Fruit fly (Drosophila melanogaster) whole organism, embryonic: ENCODE measurements around the gene CG13893.
A peak's percentile ranks its signal among the peaks of the same experiment; 100 is the strongest.

Experiments used
- Aef1 ChIP-seq: fragments of 200-800 bp; sonication (Bioruptor generic); IDR thresholded peaks from 3 replicates; pipeline ENCODE4 v1.3.6; 2022; ENCODE audit warnings: missing biosample characterization, missing genetic modification characterization
- Atf-2 ChIP-seq: fragments of 200-800 bp; sonication (Bioruptor generic); optimal IDR thresholded peaks from 2 replicates; lab custom pipeline; 2016; ENCODE audit warnings: missing biosample characterization, missing genetic modification characterization
- Bgb ChIP-seq: fragments of 200-800 bp; sonication (Bioruptor generic); IDR thresholded peaks from 2 replicates; pipeline ENCODE4 v1.3.6; 2022; ENCODE audit warnings: missing biosample characterization, missing genetic modification characterization; ENCODE audit not compliant: partially characterized antibody
- CG10147 ChIP-seq: fragments of 200-800 bp; sonication (Bioruptor generic); optimal IDR thresholded peaks from 2 replicates; lab custom pipeline; 2019; ENCODE audit warnings: missing biosample characterization, mild to moderate bottlenecking, missing genetic modification characterization, moderate library complexity
- CG10431 ChIP-seq: fragments of 200-800 bp; sonication (Bioruptor generic); optimal IDR thresholded peaks from 3 replicates; lab custom pipeline; 2018; ENCODE audit warnings: missing biosample characterization, mild to moderate bottlenecking, missing genetic modification characterization
- CG11398 ChIP-seq: fragments of 200-800 bp; sonication (Bioruptor generic); optimal IDR thresholded peaks from 2 replicates; lab custom pipeline; 2016; ENCODE audit warnings: missing biosample characterization, missing genetic modification characterization
- CG11504 ChIP-seq: fragments of 200-800 bp; sonication (Bioruptor generic); optimal IDR thresholded peaks from 3 replicates; lab custom pipeline; 2019; ENCODE audit warnings: missing biosample characterization, mild to moderate bottlenecking, missing genetic modification characterization, moderate library complexity
- CG11723 ChIP-seq: fragments of 200-800 bp; sonication (Bioruptor generic); optimal IDR thresholded peaks from 2 replicates; lab custom pipeline; 2017; ENCODE audit warnings: missing biosample characterization, mild to moderate bottlenecking, missing genetic modification characterization
- CG12071 ChIP-seq: fragments of 200-800 bp; sonication (Bioruptor generic); optimal IDR thresholded peaks from 3 replicates; lab custom pipeline; 2018; ENCODE audit warnings: missing biosample characterization, mild to moderate bottlenecking, missing genetic modification characterization
- CG12236 ChIP-seq: fragments of 200-800 bp; sonication (Bioruptor generic); optimal IDR thresholded peaks from 2 replicates; lab custom pipeline; 2016; ENCODE audit warnings: missing biosample characterization, missing genetic modification characterization
- CG13287 ChIP-seq: fragments of 200-800 bp; sonication (Bioruptor generic); IDR thresholded peaks from 2 replicates; pipeline ENCODE4 v1.3.6; 2022; ENCODE audit warnings: missing biosample characterization, missing genetic modification characterization; ENCODE audit not compliant: partially characterized antibody
- CG1529 ChIP-seq: fragments of 200-800 bp; sonication (Bioruptor generic); optimal IDR thresholded peaks from 3 replicates; lab custom pipeline; 2018; ENCODE audit warnings: missing biosample characterization, missing genetic modification characterization
- CG17912 ChIP-seq: fragments of 200-800 bp; sonication (Bioruptor generic); optimal IDR thresholded peaks from 2 replicates; lab custom pipeline; 2018; ENCODE audit warnings: missing biosample characterization, mild to moderate bottlenecking, missing genetic modification characterization
- CG2129 ChIP-seq: fragments of 200-800 bp; sonication (Bioruptor generic); IDR thresholded peaks from 2 replicates; pipeline ENCODE4 v1.3.6; 2022; ENCODE audit warnings: missing biosample characterization, missing genetic modification characterization; ENCODE audit not compliant: partially characterized antibody
- CG30403 ChIP-seq: fragments of 200-800 bp; sonication (Bioruptor generic); optimal IDR thresholded peaks from 3 replicates; lab custom pipeline; 2016; ENCODE audit warnings: missing biosample characterization, missing genetic modification characterization
- CG31224 ChIP-seq: fragments of 200-800 bp; sonication (Bioruptor generic); IDR thresholded peaks from 2 replicates; pipeline ENCODE4 v1.3.6; 2022; ENCODE audit warnings: missing biosample characterization, missing genetic modification characterization
- CG3838 ChIP-seq: fragments of 200-800 bp; sonication (Bioruptor generic); optimal IDR thresholded peaks from 3 replicates; lab custom pipeline; 2016; ENCODE audit warnings: missing biosample characterization, missing genetic modification characterization
- CG42726 ChIP-seq: fragments of 200-800 bp; sonication (Bioruptor generic); IDR thresholded peaks from 2 replicates; pipeline ENCODE4 v1.3.6; 2022; ENCODE audit warnings: missing biosample characterization, missing genetic modification characterization; ENCODE audit not compliant: partially characterized antibody
- CG4360 ChIP-seq: fragments of 200-800 bp; sonication (Bioruptor generic); IDR thresholded peaks from 2 replicates; pipeline ENCODE4 v1.3.6; 2022; ENCODE audit warnings: missing biosample characterization, missing genetic modification characterization
- CG4707 ChIP-seq: fragments of 200-800 bp; sonication (Bioruptor generic); optimal IDR thresholded peaks from 2 replicates; lab custom pipeline; 2018; ENCODE audit warnings: missing biosample characterization, mild to moderate bottlenecking, missing genetic modification characterization, moderate library complexity
- CG6791 ChIP-seq: fragments of 200-800 bp; sonication (Bioruptor generic); IDR thresholded peaks from 3 replicates; pipeline ENCODE4 v1.3.6; 2022; ENCODE audit warnings: missing biosample characterization, missing genetic modification characterization; ENCODE audit not compliant: partially characterized antibody
- Hey ChIP-seq: fragments of 200-800 bp; sonication (Bioruptor generic); optimal IDR thresholded peaks from 3 replicates; lab custom pipeline; 2018; ENCODE audit warnings: missing biosample characterization, mild to moderate bottlenecking, missing genetic modification characterization
- Hr51 ChIP-seq, 2 experiments: fragments of 200-800 bp; sonication (Bioruptor generic); optimal IDR thresholded peaks; 2 replicates in 1 of 2; 3 replicates in 1 of 2; lab custom pipeline; 2016 to 2018; ENCODE audit warnings: missing biosample characterization in 2 of 2, missing genetic modification characterization in 2 of 2, mild to moderate bottlenecking in 1 of 2, moderate library complexity in 1 of 2
- Lim3 ChIP-seq: fragments of 200-800 bp; sonication (Bioruptor generic); IDR thresholded peaks from 2 replicates; pipeline ENCODE4 v1.3.6; 2022; ENCODE audit warnings: missing biosample characterization, missing genetic modification characterization
- Med ChIP-seq: fragments of 200-800 bp; sonication (Bioruptor generic); peaks from one replicate; lab custom pipeline; 2016; ENCODE audit warnings: missing biosample characterization, missing genetic modification characterization, mild to moderate bottlenecking, inconsistent platforms, moderate library complexity
- Tbp ChIP-seq: fragments of >200 bp; optimal IDR thresholded peaks from 2 replicates; lab custom pipeline; 2018; ENCODE audit warnings: missing biosample characterization, missing genetic modification characterization
- YL-1 ChIP-seq: fragments of 200-800 bp; sonication (Bioruptor generic); optimal IDR thresholded peaks from 3 replicates; lab custom pipeline; 2017; ENCODE audit warnings: missing biosample characterization, mild to moderate bottlenecking, missing genetic modification characterization
- ap ChIP-seq: fragments of 200-800 bp; sonication (Bioruptor generic); IDR thresholded peaks from 2 replicates; pipeline ENCODE4 v1.3.6; 2022; ENCODE audit warnings: missing biosample characterization, missing genetic modification characterization
- ara ChIP-seq: fragments of 200-800 bp; sonication (Bioruptor generic); IDR thresholded peaks from 2 replicates; pipeline ENCODE4 v1.3.6; 2022; ENCODE audit warnings: missing biosample characterization, missing genetic modification characterization
- bsh ChIP-seq, 2 experiments: fragments of 200-800 bp; sonication (Bioruptor generic); optimal IDR thresholded peaks; 2 replicates each; lab custom pipeline; 2017 to 2018; ENCODE audit warnings: mild to moderate bottlenecking in 2 of 2, missing biosample characterization in 2 of 2, missing genetic modification characterization in 2 of 2, moderate library complexity in 1 of 2
- ci ChIP-seq: fragments of 200-800 bp; sonication (Bioruptor generic); IDR thresholded peaks from 3 replicates; pipeline ENCODE4 v1.3.6; 2022; ENCODE audit warnings: missing biosample characterization, missing genetic modification characterization
- da ChIP-seq: fragments of 200-800 bp; sonication (Bioruptor generic); optimal IDR thresholded peaks from 2 replicates; lab custom pipeline; 2016; ENCODE audit warnings: missing biosample characterization, missing genetic modification characterization
- esg ChIP-seq: fragments of 200-800 bp; sonication (Bioruptor generic); conservative IDR thresholded peaks from 2 replicates; pipeline ENCODE4 v1.3.6; 2022; ENCODE audit warnings: missing biosample characterization, missing genetic modification characterization
- eve ChIP-seq, 2 experiments: fragments of >200 bp; optimal IDR thresholded peaks; 2 replicates each; lab custom pipeline; 2017; ENCODE audit warnings: missing biosample characterization in 2 of 2, missing genetic modification characterization in 2 of 2
- eyg ChIP-seq: fragments of 200-800 bp; sonication (Bioruptor generic); optimal IDR thresholded peaks from 3 replicates; lab custom pipeline; 2016; ENCODE audit warnings: missing biosample characterization, missing genetic modification characterization
- gsb ChIP-seq: fragments of 200-800 bp; sonication (Bioruptor generic); IDR thresholded peaks from 2 replicates; pipeline ENCODE4 v1.3.6; 2022; ENCODE audit warnings: missing biosample characterization, missing genetic modification characterization
- jigr1 ChIP-seq: fragments of 200-800 bp; sonication (Bioruptor generic); IDR thresholded peaks from 3 replicates; pipeline ENCODE4 v1.3.6; 2022; ENCODE audit warnings: missing biosample characterization, missing genetic modification characterization
- lmd ChIP-seq: fragments of 200-800 bp; sonication (Bioruptor generic); IDR thresholded peaks from 2 replicates; pipeline ENCODE4 v1.3.6; 2022; ENCODE audit warnings: missing biosample characterization, missing genetic modification characterization
- lola ChIP-seq, 3 experiments: fragments of >200 bp in 2 of 3; fragments of 200-800 bp in 1 of 3; sonication (Bioruptor generic) in 1 of 3; optimal IDR thresholded peaks; 2 replicates each; lab custom pipeline; 2017 to 2019; ENCODE audit warnings: missing biosample characterization in 3 of 3, missing genetic modification characterization in 3 of 3, mild to moderate bottlenecking in 1 of 3, moderate library complexity in 1 of 3
- otp ChIP-seq: fragments of 200-800 bp; sonication (Bioruptor generic); IDR thresholded peaks from 3 replicates; pipeline ENCODE4, ENCODE4 v1.3.6; 2022; ENCODE audit warnings: missing biosample characterization, missing genetic modification characterization
- pho ChIP-seq: fragments of 200-800 bp; sonication (Bioruptor generic); optimal IDR thresholded peaks from 2 replicates; lab custom pipeline; 2016; ENCODE audit warnings: missing biosample characterization, missing genetic modification characterization
- pnt ChIP-seq: fragments of 200-800 bp; sonication (Bioruptor generic); optimal IDR thresholded peaks from 3 replicates; lab custom pipeline; 2016; ENCODE audit warnings: missing biosample characterization, missing genetic modification characterization
- schlank ChIP-seq: fragments of 200-800 bp; sonication (Bioruptor generic); optimal IDR thresholded peaks from 2 replicates; lab custom pipeline; 2018; ENCODE audit warnings: missing biosample characterization, mild to moderate bottlenecking, missing genetic modification characterization
- sima ChIP-seq: fragments of 200-800 bp; sonication (Bioruptor generic); optimal IDR thresholded peaks from 2 replicates; lab custom pipeline; 2016; ENCODE audit warnings: missing biosample characterization, missing genetic modification characterization
- tgo ChIP-seq: fragments of 200-800 bp; sonication (Bioruptor generic); IDR thresholded peaks from 3 replicates; pipeline ENCODE4 v1.3.6; 2022; ENCODE audit warnings: missing biosample characterization, missing genetic modification characterization
- tna ChIP-seq: fragments of 200-800 bp; sonication (Bioruptor generic); IDR thresholded peaks from 2 replicates; pipeline ENCODE4 v1.3.6; 2022; ENCODE audit warnings: missing biosample characterization, missing genetic modification characterization; ENCODE audit not compliant: partially characterized antibody
- wdn ChIP-seq: fragments of 200-800 bp; sonication (Bioruptor generic); IDR thresholded peaks from 2 replicates; pipeline ENCODE4 v1.3.6; 2022; ENCODE audit warnings: missing biosample characterization, missing genetic modification characterization

Gene CG13893

DNA sequence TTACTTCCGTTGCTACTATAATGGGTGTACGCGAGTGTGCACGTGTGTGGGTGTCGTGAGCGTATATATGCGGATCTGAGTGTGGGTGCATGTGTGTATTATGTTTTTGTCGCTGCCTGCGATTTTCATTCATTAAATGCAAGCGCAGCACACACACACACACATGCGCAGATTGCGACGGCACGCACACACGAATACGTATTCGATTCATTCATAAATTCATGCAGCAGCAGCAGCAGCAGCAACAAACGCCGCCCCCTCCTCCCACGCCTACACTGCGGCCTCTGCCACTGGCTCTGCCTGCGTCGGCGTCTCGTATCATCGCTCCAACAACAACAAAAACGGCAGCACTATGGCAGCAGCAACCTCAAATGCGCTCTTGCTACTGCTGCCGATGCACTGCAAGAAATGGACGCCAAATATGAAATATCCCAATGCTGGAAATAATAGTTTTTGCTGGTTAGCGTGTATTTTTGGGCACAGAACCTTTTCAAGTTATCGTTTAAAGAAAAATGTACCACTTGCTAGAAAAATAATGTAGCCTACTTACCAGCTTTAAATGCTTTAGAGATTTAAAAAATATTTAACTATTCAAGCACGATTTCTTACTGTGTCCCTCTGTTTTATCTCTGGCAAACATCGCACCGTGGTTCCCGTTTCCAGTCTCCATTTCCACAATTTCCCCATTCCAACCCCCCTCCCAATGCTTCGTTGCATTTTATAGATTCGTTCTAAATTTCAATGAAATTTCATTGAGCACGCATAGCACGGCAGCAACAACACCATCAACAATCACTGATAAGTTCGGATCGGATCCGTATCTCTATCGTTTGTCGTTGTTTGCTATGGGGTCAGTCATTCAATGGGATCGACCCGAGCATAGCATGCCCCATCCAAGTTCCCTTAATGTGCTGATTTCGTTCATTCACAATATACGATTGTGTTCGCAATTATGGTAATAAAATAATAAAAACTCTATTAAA lies 29.8 kb upstream of the CG13893 start (continued):
- TF ChIP-seq lola (GFP tag; optimal IDR thresholded peaks at IDR 0.05; lab: Kevin White, UChicago) (peak in 1 of 3 experiments; percentile 89), CG3838 (GFP tag; lab: Kevin White, UChicago) (peak; percentile 32), CG42726 (0 out of 2 replicates have a peak, but pooled peaks have one; percentile 32), CG17912 (GFP tag; lab: Kevin White, UChicago) (peak; percentile 27), Lim3 (GFP tag; lab: Robert Waterston, UW) (peak; percentile 58; the same call in 1 of the 2 replicates), CG10147 (GFP tag; lab: Kevin White, UChicago) (peak; percentile 49), Bgb (GFP tag; lab: Robert Waterston, UW) (0 out of 2 replicates have a peak, but pooled peaks have one; percentile 8), CG12236 (GFP tag; lab: Kevin White, UChicago) (peak; percentile 82), lmd (peak; percentile 86), tgo (peak; percentile 68), CG11723 (peak; percentile 77), CG11398 (GFP tag; lab: Kevin White, UChicago) (peak; percentile 78), schlank (tag; lab: Kevin White, UChicago) (peak; percentile 13), CG10431 (GFP tag; lab: Kevin White, UChicago) (peak; percentile 72), Hey (tag; lab: Kevin White, UChicago) (no peak), CG30403 (GFP tag; lab: Kevin White, UChicago) (peak; percentile 85), CG2129 (GFP tag; lab: Robert Waterston, UW) (no peak), YL-1 (GFP tag; lab: Kevin White, UChicago) (peak; percentile 30), CG31224 (GFP tag; lab: Robert Waterston, UW) (no peak), eyg (peak; percentile 67), ara (GFP tag; lab: Robert Waterston, UW) (peak; percentile 94), jigr1 (GFP tag; lab: Robert Waterston, UW) (peak; percentile 74), Tbp (GFP tag; lab: Kevin White, UChicago) (no peak), CG12071 (peak; percentile 69), ap (GFP tag; lab: Robert Waterston, UW) (peak; percentile 86), wdn (0 out of 2 replicates have a peak, but pooled peaks have one; percentile 5), gsb (GFP tag; lab: Robert Waterston, UW) (no peak), pnt (GFP tag; lab: Kevin White, UChicago) (peak; percentile 88), Hr51 (GFP tag; optimal IDR thresholded peaks at IDR 0.05; lab: Kevin White, UChicago) (peak; percentile 57 to 83), bsh (GFP tag; optimal IDR thresholded peaks at IDR 0.05; lab: Kevin White, UChicago) (peak; percentile 35 to 96), Aef1 (GFP tag; lab: Robert Waterston, UW) (peak; percentile 54; the same call in 2 of the 3 replicates), otp (GFP tag; lab: Robert Waterston, UW) (peak; percentile 93), CG11504 (tag; lab: Kevin White, UChicago) (peak; percentile 88), CG1529 (GFP tag; lab: Kevin White, UChicago) (peak; percentile 92), pho (peak; percentile 1), sima (peak; percentile 13), da (GFP tag; lab: Kevin White, UChicago) (peak; percentile 26), CG6791 (GFP tag; lab: Robert Waterston, UW) (no peak), eve (GFP tag; optimal IDR thresholded peaks at IDR 0.05; lab: Kevin White, UChicago) (peak in 1 of 2 experiments; percentile 96), CG4707 (peak; percentile 76), Med (GFP tag; lab: Kevin White, UChicago) (peak; percentile 94), tna (GFP tag; lab: Robert Waterston, UW) (no peak), CG13287 (GFP tag; lab: Robert Waterston, UW) (no peak), ci (GFP tag; lab: Robert Waterston, UW) (peak; percentile 95), esg (GFP tag; lab: Robert Waterston, UW) (peak; percentile 86), CG4360 (GFP tag; lab: Robert Waterston, UW) (peak; percentile 90), Atf-2 (GFP tag; lab: Kevin White, UChicago) (peak; percentile 90)
